Worm (Caenorhabditis elegans): Measurements from ENCODE around the gene epac-1.

epac-1 gene

ce11 chrIII:10188912-10189311, at the start of gene epac-1:
epac-1 (plus strand) TSS chrIII:10189212.
- TF ChIP-seq eyg-1 (tag; optimal IDR thresholded peaks at IDR 0.05) (no peak), mec-3 (tag; optimal IDR thresholded peaks at IDR 0.05; ENCODE audit: borderline replicate concordance) (no peak), C08G9.2 (tag; optimal IDR thresholded peaks at IDR 0.05) (no peak), tbx-7 (tag; optimal IDR thresholded peaks at IDR 0.05) (no peak), hlh-15 (tag; optimal IDR thresholded peaks at IDR 0.05) (no peak)

ce11 chrIII:10140732-10141131, 48.3 kb upstream of the epac-1 start, which contains the start of gene K08E5.6:
K08E5.6 (plus strand) TSS chrIII:10141032.
- TF ChIP-seq ttx-3 (tag; optimal IDR thresholded peaks at IDR 0.05), result no peak
- no peak for TF ChIP-seq K02D7.2 (tag; optimal IDR thresholded peaks at IDR 0.05)
- TF ChIP-seq ceh-18 (tag; optimal IDR thresholded peaks at IDR 0.05), result no peak
- TF ChIP-seq ceh-9 (tag; optimal IDR thresholded peaks at IDR 0.05), result no peak
- no peak for TF ChIP-seq unc-42 (tag; optimal IDR thresholded peaks at IDR 0.05)
- TF ChIP-seq ceh-14 (tag; optimal IDR thresholded peaks at IDR 0.05), result no peak
- TF ChIP-seq nhr-232 (tag; optimal IDR thresholded peaks at IDR 0.05), result no peak
- no peak for TF ChIP-seq C08G9.2 (tag; optimal IDR thresholded peaks at IDR 0.05)
- no peak for TF ChIP-seq tbx-2 (tag; optimal IDR thresholded peaks at IDR 0.05)
- no peak for TF ChIP-seq rnt-1 (tag; optimal IDR thresholded peaks at IDR 0.05)
- no peak for TF ChIP-seq sox-4 (tag; optimal IDR thresholded peaks at IDR 0.05)

DNA sequence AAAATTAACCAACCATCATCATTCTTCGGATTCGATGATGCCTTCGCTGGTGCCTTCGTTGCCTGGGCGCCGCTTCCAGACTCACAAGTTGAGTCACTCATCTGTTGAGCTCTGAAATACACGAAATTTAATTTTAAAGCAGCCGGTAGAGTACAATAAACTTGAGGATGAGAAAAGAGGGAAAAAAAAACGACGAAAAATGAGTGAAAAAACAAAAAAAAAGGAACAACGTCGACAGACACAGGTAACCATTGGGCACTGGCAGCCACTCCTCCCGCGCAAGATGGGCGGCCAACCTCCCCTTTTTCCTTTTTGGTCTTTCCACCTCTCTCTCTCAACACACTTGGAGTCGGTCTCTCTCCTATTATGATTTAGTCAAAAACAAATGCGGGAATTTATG, 42.3 kb upstream of the epac-1 start, which contains the start of gene K08E5.1:
K08E5.1 (minus strand) TSS at position 101 of the 400 bp plus-strand sequence.
- TF ChIP-seq pax-1 (tag; optimal IDR thresholded peaks at IDR 0.05), result no peak
- no peak for TF ChIP-seq eyg-1 (tag; optimal IDR thresholded peaks at IDR 0.05)
- no peak for TF ChIP-seq ama-1 (optimal IDR thresholded peaks at IDR 0.05)
- no peak for TF ChIP-seq nhr-232 (tag; optimal IDR thresholded peaks at IDR 0.05)
- TF ChIP-seq pha-2 (tag; optimal IDR thresholded peaks at IDR 0.05), result no peak
- TF ChIP-seq ceh-18 (tag; optimal IDR thresholded peaks at IDR 0.05), result no peak

DNA sequence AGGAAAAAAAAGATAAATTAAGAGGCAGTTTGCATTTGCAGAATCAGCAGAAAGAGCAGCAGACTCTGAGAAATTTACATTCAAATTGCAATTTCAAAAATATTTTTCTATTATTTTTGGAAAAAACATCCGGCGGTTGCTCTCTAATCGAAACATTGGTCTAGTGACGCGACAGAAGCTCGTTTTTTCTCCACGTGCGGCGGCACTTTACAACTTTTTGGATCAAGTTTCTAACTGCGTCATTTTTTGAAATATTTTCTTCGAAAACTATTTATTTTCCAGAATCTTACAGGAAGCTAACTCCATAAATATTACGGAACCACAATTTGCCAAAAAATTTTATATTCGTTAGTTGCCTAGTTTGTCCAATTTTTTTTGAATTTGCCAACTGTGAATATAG, 39.1 kb upstream of the epac-1 start:
- no peak for TF ChIP-seq Y22D7AL.16 (tag; optimal IDR thresholded peaks at IDR 0.05)
- no peak for TF ChIP-seq tbx-7 (tag; optimal IDR thresholded peaks at IDR 0.05)
- no peak for TF ChIP-seq elt-4 (tag; optimal IDR thresholded peaks at IDR 0.05)
- TF ChIP-seq hlh-8 (tag; optimal IDR thresholded peaks at IDR 0.05), result no peak
- no peak for TF ChIP-seq sox-4 (tag; optimal IDR thresholded peaks at IDR 0.05)
- TF ChIP-seq unc-86 (tag; optimal IDR thresholded peaks at IDR 0.05), result no peak

- no peak for TF ChIP-seq unc-42 (tag; optimal IDR thresholded peaks at IDR 0.05)
- no peak for TF ChIP-seq che-1 (tag; optimal IDR thresholded peaks at IDR 0.05)
- no peak for TF ChIP-seq tbx-7 (tag; optimal IDR thresholded peaks at IDR 0.05)
- no peak for TF ChIP-seq mec-3 (tag; optimal IDR thresholded peaks at IDR 0.05; ENCODE audit: borderline replicate concordance)
- no peak for TF ChIP-seq K09A11.1 (tag; optimal IDR thresholded peaks at IDR 0.05; ENCODE audit: insufficient read depth)
- no peak for TF ChIP-seq ceh-30 (tag; optimal IDR thresholded peaks at IDR 0.05)
- TF ChIP-seq eyg-1 (tag; optimal IDR thresholded peaks at IDR 0.05), result no peak
- no peak for TF ChIP-seq ets-4 (tag; optimal IDR thresholded peaks at IDR 0.05)
- no peak for TF ChIP-seq lim-6 (tag; optimal IDR thresholded peaks at IDR 0.05)
- TF ChIP-seq ttx-3 (tag; optimal IDR thresholded peaks at IDR 0.05), result no peak
- no peak for TF ChIP-seq ceh-14 (tag; optimal IDR thresholded peaks at IDR 0.05)
- TF ChIP-seq tbx-2 (tag; optimal IDR thresholded peaks at IDR 0.05), result no peak
- no peak for TF ChIP-seq dve-1 (tag; optimal IDR thresholded peaks at IDR 0.05)
- TF ChIP-seq ceh-31 (tag; optimal IDR thresholded peaks at IDR 0.05), result no peak
Observed at ce11 chrIII:10150710-10151109, 38.3 kb upstream of the epac-1 start.

DNA sequence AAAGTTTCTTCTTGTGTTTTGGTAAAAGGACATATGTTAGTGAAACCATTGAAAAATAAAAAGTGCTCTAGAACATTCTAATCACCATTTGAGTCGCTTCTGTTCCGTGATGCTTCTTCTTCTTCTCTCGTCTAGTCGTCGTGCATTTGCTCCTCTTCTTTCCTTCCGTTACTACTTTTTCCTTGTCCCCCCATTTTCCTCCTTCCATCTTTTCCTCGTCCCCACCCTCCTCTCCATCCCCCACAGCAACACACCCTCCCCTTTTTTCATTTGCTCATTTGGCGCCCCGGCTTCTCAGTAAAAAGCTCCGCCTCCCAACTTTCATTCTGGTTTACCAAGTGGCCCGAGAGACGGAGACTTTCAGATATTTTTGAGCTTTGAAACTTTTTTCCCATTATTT, 37.3 kb upstream of the epac-1 start:
- TF ChIP-seq zip-5 (tag; optimal IDR thresholded peaks at IDR 0.05) (no peak), ceh-45 (GFP tag; IDR thresholded peaks at IDR 0.05) (no peak), sox-4 (tag; optimal IDR thresholded peaks at IDR 0.05) (no peak), ceh-24 (tag; optimal IDR thresholded peaks at IDR 0.05) (no peak), dve-1 (tag; optimal IDR thresholded peaks at IDR 0.05) (no peak), ttx-3 (tag; optimal IDR thresholded peaks at IDR 0.05) (no peak), unc-86 (tag; optimal IDR thresholded peaks at IDR 0.05) (no peak), K09A11.1 (tag; optimal IDR thresholded peaks at IDR 0.05; ENCODE audit: insufficient read depth) (no peak)

Measured in whole organism, late embryonic.